Fruit fly (Drosophila melanogaster) whole organism, embryonic: ENCODE results near the gene Snr1.

Source experiments
- Asciz ChIP-seq: fragments of 200-800 bp; sonication (Bioruptor generic); optimal IDR thresholded peaks from 2 replicates; lab custom pipeline; 2017; ENCODE audit warnings: missing biosample characterization, mild to moderate bottlenecking, missing genetic modification characterization, missing genetic modification reagents
- CG1024 ChIP-seq: fragments of 200-800 bp; sonication (Bioruptor generic); IDR thresholded peaks from 2 replicates; pipeline ENCODE4 v1.3.6; 2022; ENCODE audit warnings: missing biosample characterization, missing genetic modification characterization
- CG12236 ChIP-seq: fragments of 200-800 bp; sonication (Bioruptor generic); optimal IDR thresholded peaks from 2 replicates; lab custom pipeline; 2016; ENCODE audit warnings: missing biosample characterization, missing genetic modification characterization
- CG1233 ChIP-seq: fragments of 200-800 bp; sonication (Bioruptor generic); optimal IDR thresholded peaks from 4 replicates; lab custom pipeline; 2018; ENCODE audit warnings: missing biosample characterization, mild to moderate bottlenecking, missing genetic modification characterization
- CG12659 ChIP-seq: fragments of 200-800 bp; sonication (Bioruptor generic); optimal IDR thresholded peaks from 3 replicates; lab custom pipeline; 2017; ENCODE audit warnings: mild to moderate bottlenecking, missing biosample characterization, missing genetic modification reagents, missing genetic modification characterization
- CG13123 ChIP-seq: fragments of 200-800 bp; sonication (Bioruptor generic); optimal IDR thresholded peaks from 2 replicates; lab custom pipeline; 2016; ENCODE audit warnings: missing biosample characterization, missing genetic modification characterization
- CG14441 ChIP-seq: fragments of 200-800 bp; sonication (Bioruptor generic); IDR thresholded peaks from 2 replicates; pipeline ENCODE4 v1.3.6; 2022; ENCODE audit warnings: missing biosample characterization, missing genetic modification characterization
- CG14710 ChIP-seq: fragments of 200-800 bp; sonication (Bioruptor generic); optimal IDR thresholded peaks from 3 replicates; lab custom pipeline; 2019; ENCODE audit warnings: missing biosample characterization, mild to moderate bottlenecking, missing genetic modification characterization, moderate library complexity
- CG15514 ChIP-seq: fragments of 200-800 bp; sonication (Bioruptor generic); optimal IDR thresholded peaks from 3 replicates; lab custom pipeline; 2017; ENCODE audit warnings: missing biosample characterization, missing genetic modification characterization, mild to moderate bottlenecking, moderate library complexity, missing genetic modification reagents
- CG17186 ChIP-seq: fragments of 200-800 bp; sonication (Bioruptor generic); optimal IDR thresholded peaks from 3 replicates; lab custom pipeline; 2017; ENCODE audit warnings: missing biosample characterization, missing genetic modification reagents, missing genetic modification characterization
- CG17568 ChIP-seq: fragments of 200-800 bp; sonication (Bioruptor generic); optimal IDR thresholded peaks from 2 replicates; lab custom pipeline; 2018; ENCODE audit warnings: missing biosample characterization, mild to moderate bottlenecking, missing genetic modification characterization, moderate library complexity
- CG1792 ChIP-seq: fragments of 200-800 bp; sonication (Bioruptor generic); optimal IDR thresholded peaks from 2 replicates; lab custom pipeline; 2016; ENCODE audit warnings: missing biosample characterization, missing genetic modification characterization
- CG31388 ChIP-seq: fragments of 200-800 bp; sonication (Bioruptor generic); optimal IDR thresholded peaks from 2 replicates; lab custom pipeline; 2016; ENCODE audit warnings: missing biosample characterization, missing genetic modification characterization
- CG32767 ChIP-seq: fragments of 200-800 bp; sonication (Bioruptor generic); IDR thresholded peaks from 2 replicates; pipeline ENCODE4 v1.3.6; 2022; ENCODE audit warnings: missing biosample characterization, missing genetic modification characterization
- CG43689 ChIP-seq: fragments of 200-800 bp; sonication (Bioruptor generic); IDR thresholded peaks from 2 replicates; pipeline ENCODE4 v1.3.6; 2022; ENCODE audit warnings: missing biosample characterization, missing genetic modification characterization
- CG4404 ChIP-seq: fragments of 200-800 bp; sonication (Bioruptor generic); IDR thresholded peaks from 2 replicates; pipeline ENCODE4 v1.3.6; 2022; ENCODE audit warnings: missing biosample characterization, missing genetic modification characterization
- CG4617 ChIP-seq: fragments of 200-800 bp; sonication (Bioruptor generic); optimal IDR thresholded peaks from 3 replicates; lab custom pipeline; 2016; ENCODE audit warnings: missing biosample characterization, missing genetic modification characterization, borderline replicate concordance
- CG6854 ChIP-seq: fragments of 200-800 bp; sonication (Bioruptor generic); optimal IDR thresholded peaks from 3 replicates; lab custom pipeline; 2017; ENCODE audit warnings: missing biosample characterization, mild to moderate bottlenecking, missing genetic modification characterization
- CG8290 ChIP-seq, 3 experiments: fragments of 200-800 bp; sonication (Bioruptor generic); optimal IDR thresholded peaks; 2 replicates each; lab custom pipeline; 2016 to 2019; ENCODE audit warnings: missing biosample characterization in 3 of 3, missing genetic modification characterization in 3 of 3, mild to moderate bottlenecking in 2 of 3, moderate library complexity in 1 of 3
- CG8765 ChIP-seq: fragments of 200-800 bp; sonication (Bioruptor generic); IDR thresholded peaks from 2 replicates; pipeline ENCODE4 v1.3.6; 2022; ENCODE audit warnings: missing biosample characterization, missing genetic modification characterization
- CG8944 ChIP-seq: fragments of 200-800 bp; sonication (Bioruptor generic); optimal IDR thresholded peaks from 3 replicates; lab custom pipeline; 2016; ENCODE audit warnings: missing biosample characterization, missing genetic modification characterization
- CG9727 ChIP-seq: fragments of 200-800 bp; sonication (Bioruptor generic); optimal IDR thresholded peaks from 3 replicates; lab custom pipeline; 2017; ENCODE audit warnings: missing biosample characterization, mild to moderate bottlenecking, missing genetic modification characterization
- CG9797 ChIP-seq: fragments of 200-800 bp; sonication (Bioruptor generic); optimal IDR thresholded peaks from 3 replicates; lab custom pipeline; 2018; ENCODE audit warnings: missing biosample characterization, mild to moderate bottlenecking, missing genetic modification characterization
- Chrac-16 ChIP-seq: fragments of 200-800 bp; sonication (Bioruptor generic); optimal IDR thresholded peaks from 3 replicates; lab custom pipeline; 2016; ENCODE audit warnings: missing biosample characterization, missing genetic modification characterization
- CoRest ChIP-seq: fragments of 200-800 bp; sonication (Bioruptor generic); optimal IDR thresholded peaks from 3 replicates; lab custom pipeline; 2018; ENCODE audit warnings: missing biosample characterization, mild to moderate bottlenecking, missing genetic modification characterization, moderate library complexity
- E2f2 ChIP-seq: fragments of 200-800 bp; sonication (Bioruptor generic); IDR thresholded peaks from 2 replicates; pipeline ENCODE4 v1.3.6; 2022; ENCODE audit warnings: missing biosample characterization, missing genetic modification characterization
- HLH54F ChIP-seq: fragments of 200-800 bp; sonication (Bioruptor generic); optimal IDR thresholded peaks from 3 replicates; lab custom pipeline; 2016; ENCODE audit warnings: missing biosample characterization, missing genetic modification characterization
- MBD-R2 ChIP-seq: fragments of 200-800 bp; sonication (Bioruptor generic); IDR thresholded peaks from 2 replicates; pipeline ENCODE4 v1.3.6; 2022; ENCODE audit warnings: missing biosample characterization, missing genetic modification characterization
- Nf-YB ChIP-seq: fragments of 200-800 bp; sonication (Bioruptor generic); optimal IDR thresholded peaks from 3 replicates; lab custom pipeline; 2019; ENCODE audit warnings: missing biosample characterization, mild to moderate bottlenecking, missing genetic modification characterization, moderate library complexity
- Nf-YC ChIP-seq: fragments of 200-800 bp; optimal IDR thresholded peaks from 3 replicates; lab custom pipeline; 2019; ENCODE audit warnings: missing biosample characterization, mild to moderate bottlenecking, missing genetic modification characterization, moderate library complexity
- Poxn ChIP-seq: fragments of 200-800 bp; sonication (Bioruptor generic); IDR thresholded peaks from 2 replicates; pipeline ENCODE4 v1.3.6; 2022; ENCODE audit warnings: missing biosample characterization, missing genetic modification characterization
- Scr ChIP-seq: fragments of 200-800 bp; sonication (Bioruptor generic); IDR thresholded peaks from 2 replicates; pipeline ENCODE4 v1.3.6; 2022; ENCODE audit warnings: missing biosample characterization, missing genetic modification characterization; ENCODE audit not compliant: partially characterized antibody
- Tbp ChIP-seq: fragments of >200 bp; optimal IDR thresholded peaks from 2 replicates; lab custom pipeline; 2018; ENCODE audit warnings: missing biosample characterization, missing genetic modification characterization
- Usf ChIP-seq: fragments of 200-800 bp; sonication (Bioruptor generic); optimal IDR thresholded peaks from 2 replicates; lab custom pipeline; 2017; ENCODE audit warnings: missing genotype, missing biosample characterization, missing genetic modification characterization
- bowl ChIP-seq: fragments of 200-800 bp; sonication (Bioruptor generic); IDR thresholded peaks from 2 replicates; pipeline ENCODE4 v1.3.6; 2022; ENCODE audit warnings: missing biosample characterization, missing genetic modification characterization
- chinmo ChIP-seq: fragments of 200-800 bp; sonication (Bioruptor generic); IDR thresholded peaks from 4 replicates; pipeline ENCODE4 v1.3.6; 2022; ENCODE audit warnings: missing biosample characterization, missing genetic modification characterization; ENCODE audit not compliant: partially characterized antibody
- eve ChIP-seq, 2 experiments: fragments of >200 bp; optimal IDR thresholded peaks; 2 replicates each; lab custom pipeline; 2017; ENCODE audit warnings: missing biosample characterization in 2 of 2, missing genetic modification characterization in 2 of 2
- eyg ChIP-seq: fragments of 200-800 bp; sonication (Bioruptor generic); optimal IDR thresholded peaks from 3 replicates; lab custom pipeline; 2016; ENCODE audit warnings: missing biosample characterization, missing genetic modification characterization
- fru ChIP-seq: fragments of >200 bp; optimal IDR thresholded peaks from 2 replicates; lab custom pipeline; 2017
- gfzf ChIP-seq: fragments of 200-800 bp; sonication (Bioruptor generic); optimal IDR thresholded peaks from 2 replicates; lab custom pipeline; 2016; ENCODE audit warnings: missing biosample characterization, mild to moderate bottlenecking, missing genetic modification characterization, moderate library complexity
- gt ChIP-seq: fragments of 200-800 bp; sonication (Bioruptor generic); IDR thresholded peaks from 2 replicates; pipeline ENCODE4 v1.3.6; 2022; ENCODE audit warnings: missing biosample characterization, missing genetic modification characterization
- ham ChIP-seq: fragments of 200-800 bp; sonication (Bioruptor generic); IDR thresholded peaks from 2 replicates; pipeline ENCODE4 v1.3.6; 2022; ENCODE audit warnings: missing biosample characterization, missing genetic modification characterization
- insv ChIP-seq, 2 experiments: fragments of 200-800 bp; sonication (Bioruptor generic); optimal IDR thresholded peaks; 3 replicates each; lab custom pipeline; 2016 to 2018; ENCODE audit warnings: missing biosample characterization in 2 of 2, missing genetic modification characterization in 2 of 2
- kni ChIP-seq: fragments of 200-800 bp; sonication (Bioruptor generic); optimal IDR thresholded peaks from 3 replicates; lab custom pipeline; 2017; ENCODE audit warnings: mild to moderate bottlenecking, missing biosample characterization, missing genetic modification reagents, missing genetic modification characterization
- nom ChIP-seq: fragments of 200-800 bp; sonication (Bioruptor generic); optimal IDR thresholded peaks from 2 replicates; lab custom pipeline; 2017; ENCODE audit warnings: missing biosample characterization, missing genetic modification characterization, mild to moderate bottlenecking, moderate library complexity, missing genetic modification reagents
- p53 ChIP-seq: fragments of 200-800 bp; sonication (Bioruptor generic); optimal IDR thresholded peaks from 2 replicates; lab custom pipeline; 2016; ENCODE audit warnings: missing biosample characterization, missing genetic modification characterization
- phol ChIP-seq: fragments of 200-800 bp; sonication (Bioruptor generic); optimal IDR thresholded peaks from 3 replicates; lab custom pipeline; 2018; ENCODE audit warnings: missing biosample characterization, mild to moderate bottlenecking, missing genetic modification characterization, moderate library complexity
- pzg ChIP-seq: fragments of 200-800 bp; sonication (Bioruptor generic); optimal IDR thresholded peaks from 3 replicates; lab custom pipeline; 2018; ENCODE audit warnings: missing biosample characterization, mild to moderate bottlenecking, missing genetic modification characterization, moderate library complexity
- sisA ChIP-seq: fragments of 200-800 bp; sonication (Bioruptor generic); IDR thresholded peaks from 2 replicates; pipeline ENCODE4 v1.3.6; 2022; ENCODE audit warnings: missing biosample characterization, missing genetic modification characterization
- sob ChIP-seq: fragments of 200-800 bp; sonication (Bioruptor generic); IDR thresholded peaks from 2 replicates; pipeline ENCODE4 v1.3.6; 2022; ENCODE audit warnings: missing biosample characterization, missing genetic modification characterization

Gene Snr1

DNA sequence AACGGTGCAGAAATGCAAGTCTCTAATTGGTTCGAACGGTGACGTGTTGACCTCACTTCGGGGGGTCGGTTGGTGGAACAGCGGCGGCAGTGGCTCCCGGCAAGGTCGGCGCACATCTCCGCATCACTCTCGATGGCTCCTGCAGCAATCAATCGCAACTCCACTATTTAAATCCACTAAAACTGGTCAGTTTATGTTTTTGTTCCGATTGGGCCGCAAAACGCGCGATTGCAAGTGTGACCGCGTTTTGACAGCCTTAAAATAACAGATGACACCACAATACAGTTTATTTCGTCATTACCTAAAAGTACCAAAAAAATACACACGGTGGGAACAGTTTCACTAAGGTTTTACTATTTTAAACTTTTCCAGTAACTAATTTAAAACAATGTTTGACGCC lies 6.2 kb upstream of the Snr1 start, which contains the start of gene PEK (continued):
- no peak for TF ChIP-seq CG1024 (GFP tag; lab: Robert Waterston, UW)
- TF ChIP-seq CG14441 (GFP tag; lab: Robert Waterston, UW): no peak
- peak; percentile 13 for TF ChIP-seq CG15514 (GFP tag; lab: Kevin White, UChicago)
- peak; percentile 44 for TF ChIP-seq nom
- TF ChIP-seq CG1792 (GFP tag; lab: Kevin White, UChicago): no peak
- TF ChIP-seq kni: no peak
- TF ChIP-seq CG32767 (GFP tag; lab: Robert Waterston, UW): no peak
- TF ChIP-seq pzg (GFP tag; lab: Kevin White, UChicago): peak; percentile 78
- TF ChIP-seq CG17568 (GFP tag; lab: Kevin White, UChicago): no peak
- TF ChIP-seq p53 (GFP tag; lab: Kevin White, UChicago): no peak
- TF ChIP-seq CG17186 (GFP tag; lab: Kevin White, UChicago): peak; percentile 75
- TF ChIP-seq E2f2 (GFP tag; lab: Robert Waterston, UW): peak; percentile 59
- TF ChIP-seq Nf-YC (tag; lab: Kevin White, UChicago): peak; percentile 76
- no peak for TF ChIP-seq CG8290 (GFP tag; optimal IDR thresholded peaks at IDR 0.05; lab: Kevin White, UChicago)
- TF ChIP-seq CG8290 (tag; optimal IDR thresholded peaks at IDR 0.05; lab: Kevin White, UChicago): peak in 1 of 2 experiments; percentile 33
- TF ChIP-seq MBD-R2: peak; percentile 60
- peak; percentile 87 for TF ChIP-seq gfzf (GFP tag; lab: Kevin White, UChicago)
- peak; percentile 8 for TF ChIP-seq phol (tag; lab: Kevin White, UChicago)
- TF ChIP-seq chinmo (GFP tag; lab: Robert Waterston, UW): peak; percentile 7; the same call in 1 of the 4 replicates
- peak; percentile 69 for TF ChIP-seq CG9797 (GFP tag; lab: Kevin White, UChicago)
- 0 out of 2 replicates have a peak, but pooled peaks have one; percentile 13 for TF ChIP-seq Scr (GFP tag; lab: Robert Waterston, UW)
- peak; percentile 42 for TF ChIP-seq CG14710 (tag; lab: Kevin White, UChicago)
- TF ChIP-seq CG43689 (GFP tag; lab: Robert Waterston, UW): no peak
- TF ChIP-seq CG4617 (GFP tag; lab: Kevin White, UChicago): peak; percentile 67
- TF ChIP-seq, all 482 proteins: peak for 43

DNA sequence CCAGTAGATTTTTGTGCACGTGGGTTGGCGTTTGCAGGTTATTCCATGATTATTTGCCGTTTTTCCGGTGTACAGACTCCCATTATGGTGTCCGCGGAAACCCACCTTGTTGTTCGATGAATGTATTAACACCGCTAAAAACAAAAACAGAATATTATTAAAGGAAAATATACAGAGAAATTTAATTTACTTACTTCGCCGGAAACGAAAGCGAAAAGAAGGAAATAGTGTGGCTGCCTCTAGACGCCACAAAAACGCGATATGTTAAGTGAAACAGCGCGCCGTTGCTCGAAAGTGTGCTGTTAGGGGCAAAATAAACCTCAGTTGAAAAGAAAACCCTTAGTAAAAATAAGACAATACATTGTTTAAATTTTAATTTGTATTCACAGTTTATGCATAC lies 3.9 kb upstream of the Snr1 start, which contains the start of gene RpL35A:
TSS of gene RpL35A (minus strand) at position 227 of the 400 bp plus-strand sequence.
- TF ChIP-seq CG1233 (peak; percentile 87), CG12236 (peak; percentile 37), CG6854 (GFP tag; lab: Kevin White, UChicago) (peak; percentile 82), CG31388 (GFP tag; lab: Kevin White, UChicago) (peak; percentile 38), sisA (no peak), CG8944 (GFP tag; lab: Kevin White, UChicago) (no peak), HLH54F (GFP tag; lab: Kevin White, UChicago) (no peak), eyg (peak; percentile 60), Asciz (GFP tag; lab: Kevin White, UChicago) (no peak), fru (no peak), ham (GFP tag; lab: Robert Waterston, UW) (no peak), Tbp (GFP tag; lab: Kevin White, UChicago) (no peak), Poxn (GFP tag; lab: Robert Waterston, UW) (no peak), CoRest (tag; lab: Kevin White, UChicago) (peak; percentile 25), CG9727 (peak; percentile 83), insv (GFP tag; optimal IDR thresholded peaks at IDR 0.05; lab: Kevin White, UChicago) (peak in 1 of 2 experiments; percentile 61), gt (GFP tag; lab: Robert Waterston, UW) (no peak), p53 (GFP tag; lab: Kevin White, UChicago) (peak; percentile 52), CG4404 (GFP tag; lab: Robert Waterston, UW) (no peak), sob (GFP tag; lab: Robert Waterston, UW) (peak; percentile 69), bowl (0 out of 2 replicates have a peak, but pooled peaks have one; percentile 15), Nf-YB (GFP tag; lab: Kevin White, UChicago) (peak; percentile 61), Usf (no peak), eve (GFP tag; optimal IDR thresholded peaks at IDR 0.05; lab: Kevin White, UChicago) (no peak), CG13123 (GFP tag; lab: Kevin White, UChicago) (no peak), CG8765 (GFP tag; lab: Robert Waterston, UW) (no peak), Chrac-16 (GFP tag; lab: Kevin White, UChicago) (no peak), CG12659 (GFP tag; lab: Kevin White, UChicago) (peak; percentile 76)
